Fruit fly (Drosophila melanogaster): Measurements from ENCODE around the gene Cnx99A.

The Cnx99A gene

dm6 chr3R:29319481-29320289 lies at the start of gene Cnx99A (continued):
- peak; percentile 47 for TF ChIP-seq CG1529 (GFP tag; optimal IDR thresholded peaks at IDR 0.05)
- peak; percentile 26 for TF ChIP-seq fd64A (GFP tag; optimal IDR thresholded peaks at IDR 0.05)
- TF ChIP-seq CG6765 (GFP tag; optimal IDR thresholded peaks at IDR 0.05) = peak; percentile 50
- TF ChIP-seq Poxn (GFP tag; IDR thresholded peaks at IDR 0.05) = peak; percentile 31; the same call in 1 of the 2 replicates
- TF ChIP-seq pnt (GFP tag; optimal IDR thresholded peaks at IDR 0.05) = peak; percentile 55
- peak; percentile 62 for TF ChIP-seq ATbp (GFP tag; optimal IDR thresholded peaks at IDR 0.05)
- peak; percentile 74 for TF ChIP-seq fd96Cb (tag; optimal IDR thresholded peaks at IDR 0.05)
- TF ChIP-seq CG17802 (tag; optimal IDR thresholded peaks at IDR 0.05) = peak; percentile 60
- TF ChIP-seq CG11504 (tag; optimal IDR thresholded peaks at IDR 0.05) = peak; percentile 79
- 0 out of 3 replicates have a peak, but pooled peaks have one; percentile 14 for TF ChIP-seq knrl (GFP tag; IDR thresholded peaks at IDR 0.05; ENCODE audit: partially characterized antibody)
- TF ChIP-seq CG9437 (GFP tag; optimal IDR thresholded peaks at IDR 0.05) = peak; percentile 45
- peak; percentile 77 for TF ChIP-seq Blimp-1 (GFP tag; optimal IDR thresholded peaks at IDR 0.05)
- peak; percentile 24 for TF ChIP-seq CG7928 (GFP tag; optimal IDR thresholded peaks at IDR 0.05)
- peak; percentile 68 for TF ChIP-seq tx (GFP tag; optimal IDR thresholded peaks at IDR 0.05)
- peak; percentile 85 for TF ChIP-seq CG2678 (tag; optimal IDR thresholded peaks at IDR 0.05)
- peak; percentile 10 for TF ChIP-seq Bdp1 (GFP tag; optimal IDR thresholded peaks at IDR 0.05)
- TF ChIP-seq Med (GFP tag) = peak; percentile 95
- peak; percentile 67 for TF ChIP-seq CG15601 (tag; optimal IDR thresholded peaks at IDR 0.05)
- peak; percentile 74 for TF ChIP-seq gfzf (GFP tag; optimal IDR thresholded peaks at IDR 0.05)
- peak; percentile 41 for TF ChIP-seq eyg (GFP tag; optimal IDR thresholded peaks at IDR 0.05)
- peak; percentile 95 for TF ChIP-seq sens (GFP tag)
- peak; percentile 82 for TF ChIP-seq CG9817 (tag; optimal IDR thresholded peaks at IDR 0.05)
- peak; percentile 65; the same call in 1 of the 2 replicates for TF ChIP-seq bowl (GFP tag; IDR thresholded peaks at IDR 0.05)
- TF ChIP-seq Ptx1 (GFP tag; IDR thresholded peaks at IDR 0.05) = peak; percentile 85
- peak; percentile 62 for TF ChIP-seq CG10654 (GFP tag; optimal IDR thresholded peaks at IDR 0.05)
- peak; percentile 82 for TF ChIP-seq MESR4 (GFP tag; optimal IDR thresholded peaks at IDR 0.05)
- peak; percentile 38 for TF ChIP-seq CG2202 (tag; optimal IDR thresholded peaks at IDR 0.05)
- peak; percentile 75 for TF ChIP-seq Chrac-16 (GFP tag; optimal IDR thresholded peaks at IDR 0.05)
- TF ChIP-seq CG30020 (tag; optimal IDR thresholded peaks at IDR 0.05) = peak; percentile 54
- peak; percentile 16 for TF ChIP-seq pb (GFP tag; optimal IDR thresholded peaks at IDR 0.05)
- peak; percentile 22 for TF ChIP-seq kay (GFP tag; optimal IDR thresholded peaks at IDR 0.05)
- peak; percentile 41 to 81 for TF ChIP-seq bsh (GFP tag; optimal IDR thresholded peaks at IDR 0.05)
- TF ChIP-seq CG7987 (GFP tag; optimal IDR thresholded peaks at IDR 0.05) = peak; percentile 43
- peak; percentile 76 for TF ChIP-seq Meics (GFP tag; optimal IDR thresholded peaks at IDR 0.05)
- TF ChIP-seq zen2 (GFP tag; IDR thresholded peaks at IDR 0.05; ENCODE audit: partially characterized antibody) = 0 out of 3 replicates have a peak, but pooled peaks have one; percentile 38
- peak; percentile 63 to 80 for TF ChIP-seq Hr51 (GFP tag; optimal IDR thresholded peaks at IDR 0.05)
- peak; percentile 81 for TF ChIP-seq CG18599 (GFP tag; optimal IDR thresholded peaks at IDR 0.05)
- peak; percentile 80 for TF ChIP-seq CG7839 (tag; optimal IDR thresholded peaks at IDR 0.05)
- TF ChIP-seq Ets97D (GFP tag; optimal IDR thresholded peaks at IDR 0.05) = peak; percentile 59
- peak; percentile 82 for TF ChIP-seq CG8924 (tag; optimal IDR thresholded peaks at IDR 0.05)
- peak; percentile 53 for TF ChIP-seq CG18476 (GFP tag; optimal IDR thresholded peaks at IDR 0.05)
- peak; percentile 15 for TF ChIP-seq Sry-δ (GFP tag; optimal IDR thresholded peaks at IDR 0.05)
- peak; percentile 78 for TF ChIP-seq CG17361 (GFP tag; IDR thresholded peaks at IDR 0.05)
- peak; percentile 79 for TF ChIP-seq H15 (GFP tag; IDR thresholded peaks at IDR 0.05)
- TF ChIP-seq CG15011 (GFP tag; optimal IDR thresholded peaks at IDR 0.05) = peak; percentile 40
- peak; percentile 82 for TF ChIP-seq grau (tag; optimal IDR thresholded peaks at IDR 0.05)
- peak; percentile 84 for TF ChIP-seq lilli (GFP tag; optimal IDR thresholded peaks at IDR 0.05)
